Fruit fly (Drosophila melanogaster): ENCODE data around the gene Sxl.

- TF ChIP-seq tj (GFP tag; optimal IDR thresholded peaks at IDR 0.05) = no peak
- no peak for TF ChIP-seq Clk (GFP tag; optimal IDR thresholded peaks at IDR 0.05)
- TF ChIP-seq CG1620 (GFP tag; optimal IDR thresholded peaks at IDR 0.05) = no peak
- no peak for TF ChIP-seq CG7101 (tag; optimal IDR thresholded peaks at IDR 0.05)
- TF ChIP-seq ovo (GFP tag; optimal IDR thresholded peaks at IDR 0.05) = no peak
- TF ChIP-seq Mnt (GFP tag; optimal IDR thresholded peaks at IDR 0.05) = no peak
- TF ChIP-seq CG5204 (GFP tag; optimal IDR thresholded peaks at IDR 0.05) = no peak
- no peak for TF ChIP-seq CG7045 (GFP tag; optimal IDR thresholded peaks at IDR 0.05)
- TF ChIP-seq CG14711 (tag; optimal IDR thresholded peaks at IDR 0.05) = no peak
- TF ChIP-seq pad (GFP tag; optimal IDR thresholded peaks at IDR 0.05) = no peak
- TF ChIP-seq CG33017 (tag; optimal IDR thresholded peaks at IDR 0.05) = no peak
Measured at dm6 chrX:7034892-7035291, 63.0 kb downstream of the Sxl start.

Data from whole organism, adult.